Fruit fly (Drosophila melanogaster): Measurements from ENCODE around the gene CG3164.

dm6 chr2L:123007-123327 is 7.6 kb downstream of the CG3164 start:
- TF ChIP-seq CG2129 (GFP tag; IDR thresholded peaks at IDR 0.05; ENCODE audit: partially characterized antibody), result no peak
- no peak for TF ChIP-seq CG10565 (GFP tag; optimal IDR thresholded peaks at IDR 0.05)
- TF ChIP-seq Dip2 (GFP tag; IDR thresholded peaks at IDR 0.05), result no peak
- TF ChIP-seq Ada2b (GFP tag; IDR thresholded peaks at IDR 0.05), result no peak
- TF ChIP-seq CrebB (tag; optimal IDR thresholded peaks at IDR 0.05), result no peak
- TF ChIP-seq ham (GFP tag; IDR thresholded peaks at IDR 0.05), result no peak
- no peak for TF ChIP-seq dysf (GFP tag; IDR thresholded peaks at IDR 0.05)
- no peak for TF ChIP-seq CG6254 (GFP tag; optimal IDR thresholded peaks at IDR 0.05)
- no peak for TF ChIP-seq C15 (GFP tag; IDR thresholded peaks at IDR 0.05)
- TF ChIP-seq Sry-β (GFP tag; optimal IDR thresholded peaks at IDR 0.05), result no peak
- no peak for TF ChIP-seq CG5953 (GFP tag; IDR thresholded peaks at IDR 0.05)
- TF ChIP-seq Lpt (GFP tag; optimal IDR thresholded peaks at IDR 0.05), result no peak
- TF ChIP-seq Antp (GFP tag; optimal IDR thresholded peaks at IDR 0.05), result no peak

All from whole organism, embryonic.